Worm (Caenorhabditis elegans) whole organism, mixed stage, embryonic: ENCODE data around the gene catp-8.
A peak's percentile ranks its signal among the peaks of the same experiment; 100 is the strongest.

Source experiments
- M03D4.4 ChIP-seq: sonication (generic microtip); optimal IDR thresholded peaks from 2 replicates; lab custom pipeline; 2017; ENCODE audit warnings: mild to moderate bottlenecking, missing genetic modification characterization, missing compliant biosample characterization
- bed-3 ChIP-seq: fragments of 200-800 bp; sonication (Bioruptor generic); optimal IDR thresholded peaks from 3 replicates; lab custom pipeline; 2018; ENCODE audit warnings: mild to moderate bottlenecking, missing genetic modification characterization, moderate library complexity, missing compliant biosample characterization
- blmp-1 ChIP-seq: fragments of 150-350 bp; optimal IDR thresholded peaks from 2 replicates; lab custom pipeline; 2014; ENCODE audit warnings: missing biosample characterization, missing genetic modification characterization
- ceh-39 ChIP-seq: fragments of 150-350 bp; optimal IDR thresholded peaks from 2 replicates; lab custom pipeline; 2014; ENCODE audit warnings: missing biosample characterization, missing genetic modification characterization
- ceh-43 ChIP-seq: fragments of 200-800 bp; sonication (Bioruptor generic); optimal IDR thresholded peaks from 2 replicates; lab custom pipeline; 2018; ENCODE audit warnings: mild to moderate bottlenecking, missing genetic modification characterization, moderate library complexity, missing compliant biosample characterization
- ceh-83 ChIP-seq: fragments of 200-800 bp; sonication (Bioruptor generic); optimal IDR thresholded peaks from 2 replicates; lab custom pipeline; 2018; ENCODE audit warnings: mild to moderate bottlenecking, missing genetic modification characterization, missing compliant biosample characterization
- ces-1 ChIP-seq: fragments of 150-350 bp; optimal IDR thresholded peaks from 2 replicates; lab custom pipeline; 2014; ENCODE audit warnings: missing biosample characterization, missing genetic modification reagents, missing genetic modification characterization
- cnd-1 ChIP-seq: fragments of 200-800 bp; sonication (Bioruptor generic); optimal IDR thresholded peaks from 2 replicates; lab custom pipeline; 2018; ENCODE audit warnings: mild to moderate bottlenecking, missing genetic modification characterization, missing compliant biosample characterization
- drap-1 ChIP-seq: fragments of 200-800 bp; sonication (Bioruptor generic); optimal IDR thresholded peaks from 3 replicates; lab custom pipeline; 2018; ENCODE audit warnings: mild to moderate bottlenecking, missing genetic modification characterization, missing compliant biosample characterization
- elt-1 ChIP-seq: sonication (generic microtip); optimal IDR thresholded peaks from 2 replicates; lab custom pipeline; 2017; ENCODE audit warnings: missing genetic modification characterization, mild to moderate bottlenecking, missing compliant biosample characterization, antibody characterized with exemption, moderate library complexity, borderline replicate concordance; ENCODE audit not compliant: insufficient read depth
- flh-1 ChIP-seq: fragments of 200-800 bp; sonication (Bioruptor generic); optimal IDR thresholded peaks from 2 replicates; lab custom pipeline; 2018; ENCODE audit warnings: mild to moderate bottlenecking, missing genetic modification characterization, moderate library complexity, missing compliant biosample characterization
- ham-2 ChIP-seq: fragments of 200-800 bp; sonication (Bioruptor generic); optimal IDR thresholded peaks from 2 replicates; lab custom pipeline; 2018; ENCODE audit warnings: mild to moderate bottlenecking, missing genetic modification characterization, missing compliant biosample characterization
- hlh-1 ChIP-seq: fragments of 150-350 bp; optimal IDR thresholded peaks from 2 replicates; lab custom pipeline; 2014; ENCODE audit warnings: missing biosample characterization, missing genetic modification reagents, missing genetic modification characterization
- lin-13 ChIP-seq: fragments of 150-350 bp; optimal IDR thresholded peaks from 2 replicates; lab custom pipeline; 2014; ENCODE audit warnings: missing biosample characterization, missing genetic modification characterization
- lin-32 ChIP-seq: fragments of 200-800 bp; sonication (Bioruptor generic); optimal IDR thresholded peaks from 2 replicates; lab custom pipeline; 2018; ENCODE audit warnings: mild to moderate bottlenecking, missing genetic modification characterization, missing compliant biosample characterization
- lsy-2 ChIP-seq: fragments of 150-350 bp; optimal IDR thresholded peaks from 2 replicates; lab custom pipeline; 2014; ENCODE audit warnings: missing biosample characterization, missing genetic modification characterization
- mep-1 ChIP-seq: fragments of 150-350 bp; optimal IDR thresholded peaks from 2 replicates; lab custom pipeline; 2017; ENCODE audit warnings: missing biosample characterization, missing genetic modification reagents, missing genetic modification characterization, inconsistent platforms
- nhr-12 ChIP-seq: fragments of 150-350 bp; optimal IDR thresholded peaks from 2 replicates; lab custom pipeline; 2014; ENCODE audit warnings: missing biosample characterization, missing genetic modification characterization
- nhr-2 ChIP-seq: fragments of 150-350 bp; optimal IDR thresholded peaks from 2 replicates; lab custom pipeline; 2014; ENCODE audit warnings: missing biosample characterization, missing genetic modification characterization
- nhr-237 ChIP-seq: fragments of 150-350 bp; optimal IDR thresholded peaks from 2 replicates; lab custom pipeline; 2014; ENCODE audit warnings: missing biosample characterization, missing genetic modification characterization
- nhr-28 ChIP-seq: fragments of 150-350 bp; optimal IDR thresholded peaks from 2 replicates; lab custom pipeline; 2014; ENCODE audit warnings: missing biosample characterization, missing genetic modification characterization
- pha-4 ChIP-seq: fragments of 150-350 bp; optimal IDR thresholded peaks from 2 replicates; lab custom pipeline; 2018; ENCODE audit warnings: missing biosample characterization, missing genetic modification reagents, missing genetic modification characterization
- sem-2 ChIP-seq: fragments of 200-800 bp; sonication (Bioruptor generic); optimal IDR thresholded peaks from 2 replicates; lab custom pipeline; 2018; ENCODE audit warnings: mild to moderate bottlenecking, missing genetic modification characterization, missing compliant biosample characterization
- snpc-4 ChIP-seq: fragments of 150-350 bp; optimal IDR thresholded peaks from 2 replicates; lab custom pipeline; 2014; ENCODE audit warnings: missing biosample characterization, missing genetic modification characterization
- sptf-1 ChIP-seq: sonication (generic microtip); optimal IDR thresholded peaks from 2 replicates; lab custom pipeline; 2017; ENCODE audit warnings: mild to moderate bottlenecking, missing genetic modification characterization, moderate library complexity, missing compliant biosample characterization
- tbx-8 ChIP-seq: fragments of 200-800 bp; sonication (Bioruptor generic); optimal IDR thresholded peaks from 2 replicates; lab custom pipeline; 2018; ENCODE audit warnings: mild to moderate bottlenecking, missing genetic modification characterization, moderate library complexity, missing compliant biosample characterization
- unc-120 ChIP-seq: sonication (generic microtip); optimal IDR thresholded peaks from 2 replicates; lab custom pipeline; 2017; ENCODE audit warnings: missing genetic modification characterization, missing compliant biosample characterization; ENCODE audit not compliant: poor library complexity, severe bottlenecking
- unc-39 ChIP-seq: fragments of 150-350 bp; optimal IDR thresholded peaks from 2 replicates; lab custom pipeline; 2014; ENCODE audit warnings: missing biosample characterization, missing genetic modification characterization
- unc-62 ChIP-seq: fragments of 150-350 bp; optimal IDR thresholded peaks from 2 replicates; lab custom pipeline; 2014; ENCODE audit warnings: missing biosample characterization, missing genetic modification reagents, missing genetic modification characterization
- zip-8 ChIP-seq: fragments of 150-350 bp; optimal IDR thresholded peaks from 2 replicates; lab custom pipeline; 2014; ENCODE audit warnings: missing biosample characterization, missing genetic modification characterization
- ztf-11 ChIP-seq: fragments of 150-350 bp; optimal IDR thresholded peaks from 2 replicates; lab custom pipeline; 2014; ENCODE audit warnings: missing biosample characterization, missing genetic modification characterization

The catp-8 gene

ce11 chrIV:11452928-11453327 lies 26.1 kb downstream of the catp-8 start:
- TF ChIP-seq lin-32 (GFP tag; lab: Kevin White, UChicago) (no peak), lsy-2 (no peak), ceh-83 (GFP tag; lab: Kevin White, UChicago) (no peak), ztf-11 (no peak), lin-13 (tag; lab: Kevin White, UChicago) (no peak), blmp-1 (tag; lab: Kevin White, UChicago) (no peak), drap-1 (GFP tag; lab: Kevin White, UChicago) (no peak), nhr-2 (no peak), elt-1 (tag; lab: Kevin White, UChicago) (no peak), sem-2 (no peak), flh-1 (GFP tag; lab: Kevin White, UChicago) (no peak), tbx-8 (GFP tag; lab: Kevin White, UChicago) (no peak), unc-120 (no peak), ceh-39 (tag; lab: Kevin White, UChicago) (no peak), unc-39 (tag; lab: Kevin White, UChicago) (no peak), ceh-43 (GFP tag; lab: Kevin White, UChicago) (no peak), zip-8 (tag; lab: Kevin White, UChicago) (no peak), bed-3 (GFP tag; lab: Kevin White, UChicago) (no peak), pha-4 (no peak), ces-1 (no peak)
- TF ChIP-seq, all 35 proteins: peak for 0

- TF ChIP-seq M03D4.4 (tag; lab: Kevin White, UChicago) (no peak), ham-2 (no peak)
- TF ChIP-seq, all 35 proteins: peak for 0
Observed at ce11 chrIV:11438255-11438654, 40.8 kb downstream of the catp-8 start.

- TF ChIP-seq ces-1 (peak; percentile 46), ceh-43 (GFP tag; lab: Kevin White, UChicago) (no peak)
Observed at ce11 chrIV:11435761-11436160, 43.3 kb downstream of the catp-8 start.

- TF ChIP-seq nhr-237 (tag; lab: Kevin White, UChicago) (no peak), ces-1 (peak; percentile 39)
Observed at ce11 chrIV:11434575-11434974, 44.5 kb downstream of the catp-8 start.

- TF ChIP-seq unc-39 (tag; lab: Kevin White, UChicago) (no peak), unc-62 (GFP tag; lab: Kevin White, UChicago) (no peak), blmp-1 (tag; lab: Kevin White, UChicago) (no peak), sptf-1 (tag; lab: Kevin White, UChicago) (no peak), lin-32 (GFP tag; lab: Kevin White, UChicago) (no peak), ces-1 (peak; percentile 50), hlh-1 (peak; percentile 28), tbx-8 (GFP tag; lab: Kevin White, UChicago) (no peak), flh-1 (GFP tag; lab: Kevin White, UChicago) (no peak), M03D4.4 (tag; lab: Kevin White, UChicago) (no peak), ztf-11 (peak; percentile 39), unc-120 (no peak), bed-3 (GFP tag; lab: Kevin White, UChicago) (no peak), nhr-28 (tag; lab: Kevin White, UChicago) (no peak), cnd-1 (tag; lab: Kevin White, UChicago) (no peak), ceh-43 (GFP tag; lab: Kevin White, UChicago) (no peak), zip-8 (tag; lab: Kevin White, UChicago) (no peak), nhr-237 (tag; lab: Kevin White, UChicago) (peak; percentile 68), ham-2 (no peak), lsy-2 (peak; percentile 53), lin-13 (tag; lab: Kevin White, UChicago) (peak; percentile 26), pha-4 (peak; percentile 61), mep-1 (tag; lab: Kevin White, UChicago) (peak; percentile 47), snpc-4 (no peak), nhr-12 (no peak)
Observed at ce11 chrIV:11433709-11434108, 45.3 kb downstream of the catp-8 start.

ce11 chrIV:11431448-11431847 lies 47.6 kb downstream of the catp-8 start:
- TF ChIP-seq nhr-28 (tag; lab: Kevin White, UChicago) (no peak), ces-1 (peak; percentile 98)
